Worm (Caenorhabditis elegans) whole organism, mixed stage, embryonic: Measurements from ENCODE around the gene scrm-5.

Experiments
- blmp-1 ChIP-seq: fragments of 150-350 bp; optimal IDR thresholded peaks from 2 replicates; lab custom pipeline; 2014; ENCODE audit warnings: missing biosample characterization, missing genetic modification characterization
- elt-1 ChIP-seq: sonication (generic microtip); optimal IDR thresholded peaks from 2 replicates; lab custom pipeline; 2017; ENCODE audit warnings: missing genetic modification characterization, mild to moderate bottlenecking, missing compliant biosample characterization, antibody characterized with exemption, moderate library complexity, borderline replicate concordance; ENCODE audit not compliant: insufficient read depth
- ham-2 ChIP-seq: fragments of 200-800 bp; sonication (Bioruptor generic); optimal IDR thresholded peaks from 2 replicates; lab custom pipeline; 2018; ENCODE audit warnings: mild to moderate bottlenecking, missing genetic modification characterization, missing compliant biosample characterization
- nhr-76 ChIP-seq: sonication (generic microtip); optimal IDR thresholded peaks from 2 replicates; lab custom pipeline; 2017; ENCODE audit warnings: missing biosample characterization, missing genetic modification characterization
- sem-2 ChIP-seq: fragments of 200-800 bp; sonication (Bioruptor generic); optimal IDR thresholded peaks from 2 replicates; lab custom pipeline; 2018; ENCODE audit warnings: mild to moderate bottlenecking, missing genetic modification characterization, missing compliant biosample characterization
- snpc-4 ChIP-seq: fragments of 150-350 bp; optimal IDR thresholded peaks from 2 replicates; lab custom pipeline; 2014; ENCODE audit warnings: missing biosample characterization, missing genetic modification characterization
- unc-39 ChIP-seq: fragments of 150-350 bp; optimal IDR thresholded peaks from 2 replicates; lab custom pipeline; 2014; ENCODE audit warnings: missing biosample characterization, missing genetic modification characterization
- ztf-11 ChIP-seq: fragments of 150-350 bp; optimal IDR thresholded peaks from 2 replicates; lab custom pipeline; 2014; ENCODE audit warnings: missing biosample characterization, missing genetic modification characterization

- TF ChIP-seq ztf-11 (no peak), ham-2 (GFP tag; lab: Kevin White, UChicago) (no peak), snpc-4 (tag; lab: Kevin White, UChicago) (no peak), blmp-1 (tag; lab: Kevin White, UChicago) (no peak), elt-1 (tag; lab: Kevin White, UChicago) (no peak), sem-2 (GFP tag; lab: Kevin White, UChicago) (no peak), unc-39 (tag; lab: Kevin White, UChicago) (no peak), nhr-76 (no peak)
Observed at ce11 chrIV:4207088-4207487, 44.9 kb downstream of the scrm-5 start, which contains the start of gene osgn-1.
